Worm (Caenorhabditis elegans) whole organism, L2 larva: ENCODE measurements around the gene K08H2.3.

Experiments
- alr-1 ChIP-seq: fragments of 150-350 bp; optimal IDR thresholded peaks from 2 replicates; lab custom pipeline; 2014; ENCODE audit warnings: missing biosample characterization, missing genetic modification characterization
- blmp-1 ChIP-seq: sonication (generic microtip); optimal IDR thresholded peaks from 2 replicates; lab custom pipeline; 2017; ENCODE audit warnings: missing genetic modification characterization, mild to moderate bottlenecking, missing compliant biosample characterization, antibody characterized with exemption, moderate library complexity; ENCODE audit not compliant: insufficient read depth
- lin-39 ChIP-seq: fragments of 150-350 bp; optimal IDR thresholded peaks from 2 replicates; lab custom pipeline; 2014; ENCODE audit warnings: missing biosample characterization, missing genetic modification reagents, missing genetic modification characterization
- nhr-23 ChIP-seq: fragments of 150-350 bp; optimal IDR thresholded peaks from 2 replicates; lab custom pipeline; 2014; ENCODE audit warnings: missing biosample characterization, missing genetic modification reagents, missing genetic modification characterization
- snpc-4 ChIP-seq: fragments of 150-350 bp; optimal IDR thresholded peaks from 2 replicates; lab custom pipeline; 2014; ENCODE audit warnings: missing biosample characterization, missing genetic modification characterization
- unc-62 ChIP-seq: fragments of 150-350 bp; optimal IDR thresholded peaks from 2 replicates; lab custom pipeline; 2014; ENCODE audit warnings: missing biosample characterization, missing genetic modification reagents, missing genetic modification characterization

- no peak for TF ChIP-seq unc-62 (GFP tag; lab: Kevin White, UChicago)
- TF ChIP-seq nhr-23 (tag; lab: Kevin White, UChicago): no peak
- no peak for TF ChIP-seq lin-39 (tag; lab: Kevin White, UChicago)
- no peak for TF ChIP-seq alr-1
- TF ChIP-seq snpc-4 (tag; lab: Kevin White, UChicago): no peak
- no peak for TF ChIP-seq blmp-1 (tag; lab: Kevin White, UChicago)
Observed at ce11 chrX:13246668-13247358, 9.6 kb downstream of the K08H2.3 start.
